Fruit fly (Drosophila melanogaster): ENCODE results near the gene Awh.

DNA sequence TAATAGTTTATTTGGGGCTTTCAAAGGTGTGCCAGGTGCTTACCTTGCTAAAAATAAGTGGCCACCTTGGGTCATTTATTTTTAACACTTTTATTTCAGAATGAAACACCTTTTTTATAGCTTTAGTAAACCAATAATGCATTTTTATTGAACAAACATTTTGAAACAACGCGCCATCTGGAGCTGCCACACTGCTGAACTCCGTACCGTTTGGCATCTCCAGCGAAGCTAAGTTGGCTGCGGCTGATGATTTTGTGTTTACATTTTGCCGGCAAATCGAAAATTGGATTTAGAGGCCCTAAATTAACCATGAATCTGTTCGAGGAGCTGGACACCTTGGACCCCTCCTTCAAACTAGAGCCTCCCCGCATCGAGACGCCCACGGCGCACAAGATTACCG, 59.1 kb downstream of the Awh start, which contains the start of gene ida:
- TF ChIP-seq bab1 (GFP tag; optimal IDR thresholded peaks at IDR 0.05) (peak; percentile 23), CG7045 (GFP tag; optimal IDR thresholded peaks at IDR 0.05) (no peak), Hr96 (GFP tag; optimal IDR thresholded peaks at IDR 0.05) (no peak)

Measured in whole organism, adult.